Worm (Caenorhabditis elegans): Measurements from ENCODE around the gene T20D3.5.

The T20D3.5 gene

ce11 chrIV:9316068-9316681 lies 20.7 kb upstream of the T20D3.5 start, which contains the start of the genes F49C12.9 and rpn-7 (continued):
- peak; percentile 59 for TF ChIP-seq hlh-15 (tag; optimal IDR thresholded peaks at IDR 0.05)
- peak; percentile 13 for TF ChIP-seq T23F11.4 (GFP tag; optimal IDR thresholded peaks at IDR 0.05)
- no peak for TF ChIP-seq dve-1 (tag; optimal IDR thresholded peaks at IDR 0.05)
- peak; percentile 81 for TF ChIP-seq K09A11.1 (tag; optimal IDR thresholded peaks at IDR 0.05; ENCODE audit: insufficient read depth)
- TF ChIP-seq pax-1 (tag; optimal IDR thresholded peaks at IDR 0.05): no peak
- TF ChIP-seq F13H6.1 (tag; optimal IDR thresholded peaks at IDR 0.05): peak; percentile 35
- peak; percentile 22 for TF ChIP-seq ref-2 (tag; optimal IDR thresholded peaks at IDR 0.05)
- no peak for TF ChIP-seq ama-1 (optimal IDR thresholded peaks at IDR 0.05)
- TF ChIP-seq tbx-7 (tag; optimal IDR thresholded peaks at IDR 0.05): no peak
- no peak for TF ChIP-seq hlh-13 (GFP tag; optimal IDR thresholded peaks at IDR 0.05)
- TF ChIP-seq ceh-19 (GFP tag; optimal IDR thresholded peaks at IDR 0.05): peak; percentile 60
- peak; percentile 55 for TF ChIP-seq unc-86 (tag; optimal IDR thresholded peaks at IDR 0.05)
- peak; percentile 61 for TF ChIP-seq C38D4.7 (GFP tag; optimal IDR thresholded peaks at IDR 0.05)
- peak; percentile 73 for TF ChIP-seq ttx-3 (tag; optimal IDR thresholded peaks at IDR 0.05)
- no peak for TF ChIP-seq ceh-30 (tag; optimal IDR thresholded peaks at IDR 0.05)
- no peak for TF ChIP-seq pros-1 (tag; optimal IDR thresholded peaks at IDR 0.05)
- peak; percentile 65 for TF ChIP-seq unc-42 (tag; optimal IDR thresholded peaks at IDR 0.05)
- no peak for TF ChIP-seq hlh-30 (tag; optimal IDR thresholded peaks at IDR 0.05; ENCODE audit: insufficient read depth)
- peak; percentile 62 for TF ChIP-seq ceh-2 (tag; optimal IDR thresholded peaks at IDR 0.05)
- TF ChIP-seq fkh-10 (GFP tag; optimal IDR thresholded peaks at IDR 0.05): no peak
- peak; percentile 82 for TF ChIP-seq elt-2 (tag; optimal IDR thresholded peaks at IDR 0.05)
- TF ChIP-seq eyg-1 (tag; optimal IDR thresholded peaks at IDR 0.05): peak; percentile 28

ce11 chrIV:9318147-9318546 lies 18.7 kb upstream of the T20D3.5 start:
- no peak for TF ChIP-seq ahr-1 (tag; optimal IDR thresholded peaks at IDR 0.05)
- TF ChIP-seq pha-4 (tag; optimal IDR thresholded peaks at IDR 0.05): no peak

DNA sequence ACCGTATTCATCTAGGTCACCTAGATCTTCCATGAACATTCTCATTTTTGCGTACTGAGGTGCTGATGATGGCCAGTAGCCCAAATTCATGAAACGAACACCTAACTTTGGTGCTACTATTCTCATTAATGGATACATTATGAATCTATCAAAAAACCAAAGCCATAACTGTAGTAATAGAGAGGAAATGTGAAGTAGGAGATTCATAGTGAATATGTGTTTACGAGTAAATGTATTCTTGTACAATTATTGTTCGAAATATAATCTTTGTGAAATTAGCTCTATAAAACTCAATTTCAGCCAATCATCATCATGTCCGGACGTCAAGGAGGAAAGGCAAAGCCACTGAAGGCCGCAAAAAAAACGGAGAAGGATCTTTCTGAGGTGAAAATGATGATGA lies 17.8 kb upstream of the T20D3.5 start, which contains the start of the genes F49C12.11 and nemt-1:
F49C12.11 (plus strand) TSS at position 301 of the 400 bp plus-strand sequence.
nemt-1 (minus strand) TSS at position 360 of the 400 bp plus-strand sequence.
- TF ChIP-seq sdc-2 (tag; optimal IDR thresholded peaks at IDR 0.05) (no peak), ztf-16 (tag; optimal IDR thresholded peaks at IDR 0.05) (no peak), ceh-14 (tag; optimal IDR thresholded peaks at IDR 0.05) (no peak), pax-1 (tag; optimal IDR thresholded peaks at IDR 0.05) (no peak), fax-1 (tag; optimal IDR thresholded peaks at IDR 0.05) (no peak), K09A11.1 (tag; optimal IDR thresholded peaks at IDR 0.05; ENCODE audit: insufficient read depth) (no peak), ceh-22 (tag; optimal IDR thresholded peaks at IDR 0.05) (no peak), syd-9 (tag; optimal IDR thresholded peaks at IDR 0.05) (no peak), unc-86 (tag; optimal IDR thresholded peaks at IDR 0.05) (no peak), madf-2 (tag; optimal IDR thresholded peaks at IDR 0.05) (no peak), mec-3 (tag; optimal IDR thresholded peaks at IDR 0.05; ENCODE audit: borderline replicate concordance) (no peak), fkh-10 (GFP tag; optimal IDR thresholded peaks at IDR 0.05) (no peak), gmeb-2 (tag; optimal IDR thresholded peaks at IDR 0.05) (no peak), ttx-3 (tag; optimal IDR thresholded peaks at IDR 0.05) (no peak), pag-3 (tag; optimal IDR thresholded peaks at IDR 0.05; ENCODE audit: borderline replicate concordance) (no peak), dve-1 (tag; optimal IDR thresholded peaks at IDR 0.05) (no peak)

- TF ChIP-seq pha-4 (tag; optimal IDR thresholded peaks at IDR 0.05): no peak
- no peak for TF ChIP-seq eyg-1 (tag; optimal IDR thresholded peaks at IDR 0.05)
- TF ChIP-seq T23F11.4 (GFP tag; optimal IDR thresholded peaks at IDR 0.05): no peak
- no peak for TF ChIP-seq unc-55 (GFP tag; optimal IDR thresholded peaks at IDR 0.05)
- TF ChIP-seq ceh-19 (GFP tag; optimal IDR thresholded peaks at IDR 0.05): no peak
- TF ChIP-seq zip-5 (tag; optimal IDR thresholded peaks at IDR 0.05): no peak
- TF ChIP-seq hlh-13 (GFP tag; optimal IDR thresholded peaks at IDR 0.05): no peak
- no peak for TF ChIP-seq ceh-6 (GFP tag; optimal IDR thresholded peaks at IDR 0.05)
- no peak for TF ChIP-seq che-1 (tag; optimal IDR thresholded peaks at IDR 0.05)
- no peak for TF ChIP-seq ahr-1 (tag; optimal IDR thresholded peaks at IDR 0.05)
- no peak for TF ChIP-seq ets-4 (tag; optimal IDR thresholded peaks at IDR 0.05)
- no peak for TF ChIP-seq F13H6.1 (tag; optimal IDR thresholded peaks at IDR 0.05)
- no peak for TF ChIP-seq ceh-45 (GFP tag; IDR thresholded peaks at IDR 0.05)
- no peak for TF ChIP-seq elt-2 (tag; optimal IDR thresholded peaks at IDR 0.05)
- no peak for TF ChIP-seq odd-2 (tag; optimal IDR thresholded peaks at IDR 0.05)
- TF ChIP-seq pros-1 (tag; optimal IDR thresholded peaks at IDR 0.05): no peak
Observed at ce11 chrIV:9320023-9320422, 16.8 kb upstream of the T20D3.5 start.
